Worm (Caenorhabditis elegans): ENCODE results near the gene lin-46.
A peak's percentile ranks its signal among the peaks of the same experiment; 100 is the strongest.

The lin-46 gene

ce11 chrV:12974047-12974446, 5.4 kb downstream of the lin-46 start:
- TF ChIP-seq elt-2 (tag; optimal IDR thresholded peaks at IDR 0.05): no peak
- TF ChIP-seq efl-1 (optimal IDR thresholded peaks at IDR 0.05): no peak
- TF ChIP-seq efl-1 (GFP tag; optimal IDR thresholded peaks at IDR 0.05 in 1 of 2): no peak
- no peak for TF ChIP-seq unc-130 (tag; optimal IDR thresholded peaks at IDR 0.05)
- TF ChIP-seq aly-2 (tag; optimal IDR thresholded peaks at IDR 0.05): no peak
- TF ChIP-seq hpl-2 (GFP tag; optimal IDR thresholded peaks at IDR 0.05): no peak
- no peak for TF ChIP-seq nhr-85 (tag)
- TF ChIP-seq unc-98 (GFP tag; IDR thresholded peaks at IDR 0.05): no peak
- no peak for TF ChIP-seq nhr-77 (tag; optimal IDR thresholded peaks at IDR 0.05)
- TF ChIP-seq nhr-71 (tag; optimal IDR thresholded peaks at IDR 0.05): no peak
- no peak for TF ChIP-seq rnt-1 (tag; optimal IDR thresholded peaks at IDR 0.05)
- TF ChIP-seq nhr-11 (tag; optimal IDR thresholded peaks at IDR 0.05): no peak

ce11 chrV:12987061-12987460, 18.4 kb downstream of the lin-46 start, which contains the start of gene shw-3:
TSS of gene shw-3 (minus strand) at chrV:12987161.
- TF ChIP-seq ama-1 (optimal IDR thresholded peaks at IDR 0.05) (no peak), egl-13 (tag; optimal IDR thresholded peaks at IDR 0.05) (no peak), mab-9 (GFP tag; IDR thresholded peaks at IDR 0.05) (no peak), lin-14 (GFP tag; optimal IDR thresholded peaks at IDR 0.05) (no peak), aly-2 (tag; optimal IDR thresholded peaks at IDR 0.05) (no peak), zag-1 (tag; optimal IDR thresholded peaks at IDR 0.05) (no peak), lin-39 (tag; optimal IDR thresholded peaks at IDR 0.05) (no peak), hlh-4 (tag; optimal IDR thresholded peaks at IDR 0.05) (no peak), nhr-90 (tag; optimal IDR thresholded peaks at IDR 0.05; ENCODE audit: poor library complexity) (no peak), Y116A8C.19 (tag; optimal IDR thresholded peaks at IDR 0.05; ENCODE audit: borderline replicate concordance) (no peak), mef-2 (tag; optimal IDR thresholded peaks at IDR 0.05) (no peak), nhr-47 (tag; optimal IDR thresholded peaks at IDR 0.05) (no peak), nhr-77 (tag; optimal IDR thresholded peaks at IDR 0.05) (no peak), grh-1 (GFP tag; IDR thresholded peaks at IDR 0.05) (no peak)

ce11 chrV:12988256-12988655, 19.6 kb downstream of the lin-46 start, which contains the start of gene F15B9.8:
TSS of gene F15B9.8 (plus strand) at chrV:12988556.
- no peak for TF ChIP-seq nhr-47 (tag; optimal IDR thresholded peaks at IDR 0.05)
- TF ChIP-seq nhr-85 (tag): peak; percentile 42

DNA sequence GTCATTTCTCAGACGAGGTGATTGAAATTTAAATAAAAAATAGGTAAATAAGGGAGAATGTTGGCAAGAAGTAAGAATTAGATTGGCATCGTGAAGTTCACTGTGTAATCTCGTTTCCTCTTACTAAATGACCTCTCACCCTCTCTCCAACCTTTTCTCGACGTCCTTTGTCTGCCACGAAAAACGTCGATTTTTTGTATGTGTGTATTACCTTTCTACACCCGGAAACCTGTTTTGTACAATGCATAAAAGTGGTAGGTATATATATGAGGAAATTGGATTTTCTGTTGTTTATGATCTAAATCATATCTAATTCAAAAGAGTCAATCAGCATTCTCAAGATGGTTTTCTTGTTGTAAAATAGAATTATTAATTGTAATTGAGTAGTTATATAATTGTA, 24.2 kb downstream of the lin-46 start, which contains the start of the genes F15B9.11 and dsl-7:
Gene F15B9.11, minus strand, starts transcription at position 5 of the 400 bp plus-strand sequence.
Gene dsl-7, plus strand, starts transcription at position 260 of the 400 bp plus-strand sequence.
- peak; percentile 18 for TF ChIP-seq blmp-1 (tag; optimal IDR thresholded peaks at IDR 0.05)
- no peak for TF ChIP-seq hlh-17 (GFP tag; optimal IDR thresholded peaks at IDR 0.05; ENCODE audit: borderline replicate concordance)
- TF ChIP-seq aha-1 (tag; optimal IDR thresholded peaks at IDR 0.05): no peak
- no peak for TF ChIP-seq nhr-11 (tag; optimal IDR thresholded peaks at IDR 0.05)
- TF ChIP-seq egl-13 (tag; optimal IDR thresholded peaks at IDR 0.05): no peak
- TF ChIP-seq swsn-7 (tag; optimal IDR thresholded peaks at IDR 0.05): no peak
- no peak for TF ChIP-seq snpc-4 (tag; optimal IDR thresholded peaks at IDR 0.05)
- no peak for TF ChIP-seq irx-1 (tag; optimal IDR thresholded peaks at IDR 0.05)
- no peak for TF ChIP-seq sptf-1 (tag; optimal IDR thresholded peaks at IDR 0.05)
- 0 out of 2 replicates have a peak, but pooled peaks have one; percentile 45 for TF ChIP-seq grh-1 (GFP tag; IDR thresholded peaks at IDR 0.05)
- TF ChIP-seq lin-13 (GFP tag; optimal IDR thresholded peaks at IDR 0.05): no peak
- TF ChIP-seq nhr-84 (tag; optimal IDR thresholded peaks at IDR 0.05): no peak
- peak; percentile 60 for TF ChIP-seq lin-14 (GFP tag; optimal IDR thresholded peaks at IDR 0.05)
- TF ChIP-seq tbx-2 (tag; optimal IDR thresholded peaks at IDR 0.05): no peak
- no peak for TF ChIP-seq skn-1 (tag; optimal IDR thresholded peaks at IDR 0.05)
- no peak for TF ChIP-seq hpl-2 (GFP tag; optimal IDR thresholded peaks at IDR 0.05)
- TF ChIP-seq fkh-8 (tag; optimal IDR thresholded peaks at IDR 0.05): no peak
- TF ChIP-seq nhr-20 (tag; optimal IDR thresholded peaks at IDR 0.05): no peak
- no peak for TF ChIP-seq C16A3.4 (tag; optimal IDR thresholded peaks at IDR 0.05)
- TF ChIP-seq ztf-4 (tag; optimal IDR thresholded peaks at IDR 0.05): no peak
- no peak for TF ChIP-seq elt-3 (tag; optimal IDR thresholded peaks at IDR 0.05)
- no peak for TF ChIP-seq zag-1 (tag; optimal IDR thresholded peaks at IDR 0.05)
- TF ChIP-seq ets-5 (GFP tag; IDR thresholded peaks at IDR 0.05): no peak
- TF ChIP-seq nhr-237 (tag; optimal IDR thresholded peaks at IDR 0.05): no peak
- no peak for TF ChIP-seq efl-1 (optimal IDR thresholded peaks at IDR 0.05)
- no peak for TF ChIP-seq efl-1 (GFP tag; optimal IDR thresholded peaks at IDR 0.05 in 1 of 2)
- no peak for TF ChIP-seq F16B12.6 (tag; optimal IDR thresholded peaks at IDR 0.05)
- TF ChIP-seq fkh-4 (tag; optimal IDR thresholded peaks at IDR 0.05; ENCODE audit: borderline replicate concordance): no peak
- TF ChIP-seq pax-3 (tag; optimal IDR thresholded peaks at IDR 0.05): no peak
- TF ChIP-seq nhr-85 (tag): peak; percentile 82
- no peak for TF ChIP-seq tlp-1 (tag; optimal IDR thresholded peaks at IDR 0.05)
- TF ChIP-seq nhr-12 (tag; optimal IDR thresholded peaks at IDR 0.05): no peak
- TF ChIP-seq dsc-1 (tag; optimal IDR thresholded peaks at IDR 0.05): no peak
- no peak for TF ChIP-seq xbp-1 (tag; optimal IDR thresholded peaks at IDR 0.05)
